Worm (Caenorhabditis elegans) whole organism, late embryonic: Measurements from ENCODE around the gene ced-5.
A peak's percentile ranks its signal among the peaks of the same experiment; 100 is the strongest.

Experiments
- C08G9.2 ChIP-seq: sonication (generic microtip); optimal IDR thresholded peaks from 2 replicates; lab custom pipeline; 2016; ENCODE audit warnings: mild to moderate bottlenecking, missing genetic modification characterization, moderate library complexity, missing compliant biosample characterization
- F13H6.1 ChIP-seq: sonication (generic microtip); optimal IDR thresholded peaks from 2 replicates; lab custom pipeline; 2016; ENCODE audit warnings: missing genetic modification characterization, missing compliant biosample characterization
- K02D7.2 ChIP-seq: sonication (generic microtip); optimal IDR thresholded peaks from 2 replicates; lab custom pipeline; 2017; ENCODE audit warnings: mild to moderate bottlenecking, missing genetic modification characterization, missing compliant biosample characterization
- K09A11.1 ChIP-seq: sonication (generic microtip); optimal IDR thresholded peaks from 2 replicates; lab custom pipeline; 2017; ENCODE audit warnings: antibody characterized with exemption, mild to moderate bottlenecking, missing genetic modification characterization, missing compliant biosample characterization; ENCODE audit not compliant: insufficient read depth
- T23F11.4 ChIP-seq: fragments of 200-800 bp; sonication (Bioruptor generic); optimal IDR thresholded peaks from 2 replicates; lab custom pipeline; 2018; ENCODE audit warnings: mild to moderate bottlenecking, missing genetic modification characterization, missing compliant biosample characterization
- ahr-1 ChIP-seq: sonication (generic microtip); optimal IDR thresholded peaks from 2 replicates; lab custom pipeline; 2016; ENCODE audit warnings: missing genetic modification characterization, missing compliant biosample characterization
- ceh-14 ChIP-seq: sonication (generic microtip); optimal IDR thresholded peaks from 2 replicates; lab custom pipeline; 2016; ENCODE audit warnings: missing genotype, missing genetic modification characterization, missing compliant biosample characterization
- ceh-19 ChIP-seq: fragments of 200-800 bp; sonication (Bioruptor generic); optimal IDR thresholded peaks from 2 replicates; lab custom pipeline; 2018; ENCODE audit warnings: mild to moderate bottlenecking, missing genetic modification characterization, missing compliant biosample characterization
- ceh-2 ChIP-seq: sonication (generic microtip); optimal IDR thresholded peaks from 2 replicates; lab custom pipeline; 2016; ENCODE audit warnings: missing genotype, missing genetic modification characterization, missing compliant biosample characterization
- ceh-30 ChIP-seq: fragments of 150-350 bp; optimal IDR thresholded peaks from 2 replicates; lab custom pipeline; 2014; ENCODE audit warnings: missing biosample characterization, missing genetic modification characterization
- ceh-31 ChIP-seq: sonication (generic microtip); optimal IDR thresholded peaks from 2 replicates; lab custom pipeline; 2016; ENCODE audit warnings: missing genetic modification characterization, missing compliant biosample characterization
- ceh-9 ChIP-seq: sonication (generic microtip); optimal IDR thresholded peaks from 2 replicates; lab custom pipeline; 2016; ENCODE audit warnings: mild to moderate bottlenecking, missing genetic modification characterization, inconsistent platforms, missing compliant biosample characterization
- dmd-4 ChIP-seq: sonication (generic microtip); optimal IDR thresholded peaks from 2 replicates; lab custom pipeline; 2016; ENCODE audit warnings: borderline replicate concordance, missing genetic modification characterization, missing compliant biosample characterization
- dve-1 ChIP-seq: sonication (generic microtip); optimal IDR thresholded peaks from 2 replicates; lab custom pipeline; 2017; ENCODE audit warnings: antibody characterized with exemption, mild to moderate bottlenecking, missing genetic modification characterization, missing compliant biosample characterization
- elt-2 ChIP-seq: sonication (generic microtip); optimal IDR thresholded peaks from 2 replicates; lab custom pipeline; 2016; ENCODE audit warnings: missing genetic modification reagents, missing genetic modification characterization, missing compliant biosample characterization
- elt-4 ChIP-seq: sonication (generic microtip); optimal IDR thresholded peaks from 2 replicates; lab custom pipeline; 2016; ENCODE audit warnings: missing genetic modification characterization, missing compliant biosample characterization
- ets-4 ChIP-seq: sonication (generic microtip); optimal IDR thresholded peaks from 2 replicates; lab custom pipeline; 2016; ENCODE audit warnings: missing genetic modification characterization, missing compliant biosample characterization
- fax-1 ChIP-seq: sonication (generic microtip); optimal IDR thresholded peaks from 2 replicates; lab custom pipeline; 2016; ENCODE audit warnings: missing genotype, missing genetic modification characterization, missing compliant biosample characterization
- fkh-10 ChIP-seq: fragments of 150-350 bp; optimal IDR thresholded peaks from 2 replicates; lab custom pipeline; 2014; ENCODE audit warnings: missing biosample characterization, missing genetic modification reagents, missing genetic modification characterization
- gmeb-2 ChIP-seq: sonication (generic microtip); optimal IDR thresholded peaks from 2 replicates; lab custom pipeline; 2016; ENCODE audit warnings: missing genetic modification characterization, inconsistent platforms, missing compliant biosample characterization
- hlh-6 ChIP-seq: sonication (generic microtip); optimal IDR thresholded peaks from 2 replicates; lab custom pipeline; 2016; ENCODE audit warnings: missing genotype, missing genetic modification characterization, missing compliant biosample characterization
- hlh-8 ChIP-seq: sonication (generic microtip); optimal IDR thresholded peaks from 2 replicates; lab custom pipeline; 2016; ENCODE audit warnings: missing genotype, missing genetic modification characterization, missing compliant biosample characterization
- lim-6 ChIP-seq: sonication (generic microtip); optimal IDR thresholded peaks from 2 replicates; lab custom pipeline; 2016; ENCODE audit warnings: missing genetic modification characterization, missing compliant biosample characterization
- lin-11 ChIP-seq: fragments of 200-800 bp; sonication (Bioruptor generic); optimal IDR thresholded peaks from 2 replicates; lab custom pipeline; 2018; ENCODE audit warnings: mild to moderate bottlenecking, missing genetic modification characterization, missing compliant biosample characterization
- mec-3 ChIP-seq: sonication (generic microtip); optimal IDR thresholded peaks from 2 replicates; lab custom pipeline; 2016; ENCODE audit warnings: borderline replicate concordance, missing genetic modification characterization, missing compliant biosample characterization
- nfya-1 ChIP-seq: sonication (generic microtip); optimal IDR thresholded peaks from 2 replicates; lab custom pipeline; 2017; ENCODE audit warnings: missing genetic modification characterization, mild to moderate bottlenecking, missing compliant biosample characterization, antibody characterized with exemption, moderate library complexity
- nhr-232 ChIP-seq: sonication (generic microtip); optimal IDR thresholded peaks from 2 replicates; lab custom pipeline; 2016; ENCODE audit warnings: missing genetic modification characterization, missing compliant biosample characterization
- pag-3 ChIP-seq: sonication (generic microtip); optimal IDR thresholded peaks from 2 replicates; lab custom pipeline; 2016; ENCODE audit warnings: missing compliant biosample characterization, missing genetic modification characterization, borderline replicate concordance
- pat-9 ChIP-seq: fragments of 200-800 bp; sonication (Bioruptor generic); optimal IDR thresholded peaks from 2 replicates; lab custom pipeline; 2018; ENCODE audit warnings: mild to moderate bottlenecking, missing genetic modification characterization, moderate library complexity, missing compliant biosample characterization
- pax-1 ChIP-seq: fragments of 150-350 bp; optimal IDR thresholded peaks from 2 replicates; lab custom pipeline; 2014; ENCODE audit warnings: missing biosample characterization, missing genetic modification characterization
- pha-2 ChIP-seq: sonication (generic microtip); optimal IDR thresholded peaks from 2 replicates; lab custom pipeline; 2017; ENCODE audit warnings: mild to moderate bottlenecking, missing genetic modification characterization, missing compliant biosample characterization
- pha-4 ChIP-seq: fragments of 150-350 bp; optimal IDR thresholded peaks from 2 replicates; lab custom pipeline; 2018; ENCODE audit warnings: missing biosample characterization, missing genetic modification reagents, missing genetic modification characterization
- pqm-1 ChIP-seq: sonication (generic microtip); optimal IDR thresholded peaks from 2 replicates; lab custom pipeline; 2016; ENCODE audit warnings: missing genetic modification characterization, missing compliant biosample characterization
- ref-2 ChIP-seq: sonication (generic microtip); optimal IDR thresholded peaks from 2 replicates; lab custom pipeline; 2016; ENCODE audit warnings: missing genetic modification characterization, missing compliant biosample characterization
- rnt-1 ChIP-seq: sonication (generic microtip); optimal IDR thresholded peaks from 2 replicates; lab custom pipeline; 2016; ENCODE audit warnings: missing genetic modification characterization, missing compliant biosample characterization
- sox-2 ChIP-seq: fragments of 200-800 bp; sonication (Bioruptor generic); IDR thresholded peaks from 2 replicates; pipeline ENCODE4 v1.3.6; 2022; ENCODE audit warnings: missing genetic modification reagents, missing genetic modification characterization, missing compliant biosample characterization
- sox-4 ChIP-seq: sonication (generic microtip); optimal IDR thresholded peaks from 2 replicates; lab custom pipeline; 2017; ENCODE audit warnings: mild to moderate bottlenecking, missing genetic modification characterization, inconsistent platforms, missing compliant biosample characterization
- syd-9 ChIP-seq: sonication (generic microtip); optimal IDR thresholded peaks from 2 replicates; lab custom pipeline; 2016; ENCODE audit warnings: mild to moderate bottlenecking, missing genetic modification characterization, moderate library complexity, missing compliant biosample characterization
- tbx-2 ChIP-seq: sonication (generic microtip); optimal IDR thresholded peaks from 2 replicates; lab custom pipeline; 2016; ENCODE audit warnings: missing genetic modification characterization, missing compliant biosample characterization
- unc-42 ChIP-seq: sonication (generic microtip); optimal IDR thresholded peaks from 2 replicates; lab custom pipeline; 2016; ENCODE audit warnings: missing genotype, missing genetic modification characterization, missing compliant biosample characterization
- unc-55 ChIP-seq: sonication (generic microtip); optimal IDR thresholded peaks from 2 replicates; lab custom pipeline; 2017; ENCODE audit warnings: missing biosample characterization, missing genetic modification reagents, missing genetic modification characterization
- unc-86 ChIP-seq: sonication (generic microtip); optimal IDR thresholded peaks from 2 replicates; lab custom pipeline; 2016; ENCODE audit warnings: missing genetic modification characterization, missing compliant biosample characterization
- zip-5 ChIP-seq: sonication (generic microtip); optimal IDR thresholded peaks from 2 replicates; lab custom pipeline; 2016; ENCODE audit warnings: missing genetic modification characterization, missing compliant biosample characterization

ced-5 gene

DNA sequence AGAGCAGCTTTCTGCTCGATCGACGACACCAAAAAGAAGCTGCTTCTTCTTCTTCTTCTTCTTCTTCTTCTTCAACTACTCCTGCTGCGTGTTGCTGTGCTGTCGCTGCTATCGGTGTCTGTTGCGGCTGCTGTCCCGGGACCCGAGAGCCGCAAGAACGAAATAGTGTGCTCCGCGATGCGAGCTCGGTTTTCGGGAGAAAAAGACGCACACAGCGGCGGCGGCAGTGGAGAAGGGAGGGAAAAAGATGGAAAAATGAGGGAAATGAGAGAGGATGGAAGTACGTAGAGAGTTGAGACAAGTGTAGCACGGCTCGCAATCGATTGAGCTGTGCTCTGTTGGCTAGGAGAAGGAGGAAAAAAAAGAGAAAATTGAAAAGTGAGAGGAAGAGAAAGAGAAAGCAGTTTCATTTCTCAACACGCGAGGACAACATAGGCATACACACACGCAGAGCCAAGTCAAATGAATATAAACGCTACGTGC, 19.9 kb downstream of the ced-5 start (continued):
- TF ChIP-seq ceh-19 (GFP tag; lab: Kevin White, UChicago): peak; percentile 57
- no peak for TF ChIP-seq lim-6 (tag; lab: Kevin White, UChicago)
- no peak for TF ChIP-seq ceh-9 (tag; lab: Kevin White, UChicago)
- TF ChIP-seq T23F11.4: no peak
- peak; percentile 30 for TF ChIP-seq K09A11.1 (tag; lab: Kevin White, UChicago)
- TF ChIP-seq F13H6.1 (tag; lab: Kevin White, UChicago): peak; percentile 4
- no peak for TF ChIP-seq sox-2 (GFP tag; lab: Robert Waterston, UW)
- TF ChIP-seq pha-2: no peak
- peak; percentile 29 for TF ChIP-seq ref-2 (tag; lab: Kevin White, UChicago)
- TF ChIP-seq ahr-1 (tag; lab: Kevin White, UChicago): no peak
- peak; percentile 53 for TF ChIP-seq nfya-1 (tag; lab: Kevin White, UChicago)
- TF ChIP-seq tbx-2 (tag; lab: Kevin White, UChicago): peak; percentile 58
- TF ChIP-seq pag-3 (tag; lab: Kevin White, UChicago): no peak
- TF ChIP-seq nhr-232 (tag; lab: Kevin White, UChicago): no peak
- no peak for TF ChIP-seq pqm-1
- peak; percentile 27 for TF ChIP-seq sox-4
- TF ChIP-seq syd-9: peak; percentile 20
- TF ChIP-seq lin-11: no peak
- TF ChIP-seq dve-1 (tag; lab: Kevin White, UChicago): peak; percentile 10
- TF ChIP-seq K02D7.2 (tag; lab: Kevin White, UChicago): peak; percentile 3
- TF ChIP-seq zip-5 (tag; lab: Kevin White, UChicago): no peak
- TF ChIP-seq fkh-10: no peak
- TF ChIP-seq unc-86: no peak
- no peak for TF ChIP-seq pha-4
- peak; percentile 6 for TF ChIP-seq ets-4 (tag; lab: Kevin White, UChicago)
- peak; percentile 32 for TF ChIP-seq hlh-6 (tag; lab: Kevin White, UChicago)
- TF ChIP-seq dmd-4 (tag; lab: Kevin White, UChicago): peak; percentile 46
- TF ChIP-seq C08G9.2: peak; percentile 29
- TF ChIP-seq gmeb-2 (tag; lab: Kevin White, UChicago): no peak
- peak; percentile 70 for TF ChIP-seq rnt-1 (tag; lab: Kevin White, UChicago)
- TF ChIP-seq pat-9 (tag; lab: Kevin White, UChicago): no peak
- TF ChIP-seq mec-3 (tag; lab: Kevin White, UChicago): peak; percentile 65
- no peak for TF ChIP-seq pax-1 (tag; lab: Kevin White, UChicago)
- TF ChIP-seq unc-42 (tag; lab: Kevin White, UChicago): peak; percentile 82
- TF ChIP-seq ceh-2 (tag; lab: Kevin White, UChicago): peak; percentile 23
- peak; percentile 29 for TF ChIP-seq hlh-8 (tag; lab: Kevin White, UChicago)
- peak; percentile 86 for TF ChIP-seq unc-55 (GFP tag; lab: Kevin White, UChicago)
- TF ChIP-seq ceh-30: no peak
- no peak for TF ChIP-seq elt-4 (tag; lab: Kevin White, UChicago)

DNA sequence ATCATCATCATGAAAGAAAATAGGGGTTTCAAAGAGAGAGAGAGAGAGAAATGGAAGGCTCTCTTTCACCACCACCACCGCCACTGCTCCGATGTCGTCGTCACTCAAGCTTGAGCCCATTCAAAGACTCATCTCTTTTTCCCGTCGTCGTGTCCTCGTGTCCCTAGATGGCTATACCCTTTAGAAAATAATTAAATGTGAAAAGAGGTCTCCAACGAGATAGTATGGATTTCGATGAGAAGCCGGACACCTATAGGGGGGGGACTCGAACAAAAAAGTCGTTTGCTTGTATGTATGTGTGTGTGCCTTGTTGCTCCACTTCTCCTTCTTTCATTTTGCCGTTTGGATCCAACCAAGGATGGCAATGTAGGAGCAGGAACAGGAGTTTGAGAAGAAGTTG, 21.1 kb downstream of the ced-5 start:
- peak; percentile 39 for TF ChIP-seq ceh-31
- TF ChIP-seq unc-42 (tag; lab: Kevin White, UChicago): peak; percentile 38
- peak; percentile 42 for TF ChIP-seq fax-1 (tag; lab: Kevin White, UChicago)
- no peak for TF ChIP-seq elt-2
- peak; percentile 69 for TF ChIP-seq ceh-14 (tag; lab: Kevin White, UChicago)
